Worm (Caenorhabditis elegans) whole organism, early embryonic: Measurements from ENCODE around the gene K04C2.7.

Source experiments
- B0310.2 ChIP-seq: sonication (generic microtip); optimal IDR thresholded peaks from 2 replicates; lab custom pipeline; 2016; ENCODE audit warnings: mild to moderate bottlenecking, missing genetic modification characterization, missing compliant biosample characterization
- ama-1 ChIP-seq: fragments of 150-350 bp; optimal IDR thresholded peaks from 2 replicates; lab custom pipeline; 2014
- ceh-13 ChIP-seq: fragments of 200-800 bp; sonication (Bioruptor generic); optimal IDR thresholded peaks from 2 replicates; lab custom pipeline; 2018; ENCODE audit warnings: mild to moderate bottlenecking, missing genetic modification characterization, missing compliant biosample characterization
- ets-7 ChIP-seq: sonication (generic microtip); optimal IDR thresholded peaks from 2 replicates; lab custom pipeline; 2016; ENCODE audit warnings: missing genotype, missing genetic modification characterization, missing compliant biosample characterization
- flt-1 ChIP-seq: fragments of 200-800 bp; sonication (Bioruptor generic); IDR thresholded peaks from 2 replicates; pipeline ENCODE4 v1.3.6; 2022; ENCODE audit warnings: missing genetic modification characterization, missing compliant biosample characterization
- hmg-4 ChIP-seq: fragments of 200-800 bp; sonication (Bioruptor generic); optimal IDR thresholded peaks from 2 replicates; lab custom pipeline; 2018; ENCODE audit warnings: mild to moderate bottlenecking, missing genetic modification characterization, missing compliant biosample characterization
- pes-1 ChIP-seq: fragments of 200-800 bp; sonication (Bioruptor generic); IDR thresholded peaks from 2 replicates; pipeline ENCODE4 v1.3.6; 2022; ENCODE audit warnings: missing genetic modification reagents, missing genetic modification characterization, missing compliant biosample characterization
- tbx-11 ChIP-seq: fragments of 200-800 bp; sonication (Bioruptor generic); IDR thresholded peaks from 2 replicates; pipeline ENCODE4 v1.3.6; 2022; ENCODE audit warnings: missing genetic modification characterization, missing compliant biosample characterization

DNA sequence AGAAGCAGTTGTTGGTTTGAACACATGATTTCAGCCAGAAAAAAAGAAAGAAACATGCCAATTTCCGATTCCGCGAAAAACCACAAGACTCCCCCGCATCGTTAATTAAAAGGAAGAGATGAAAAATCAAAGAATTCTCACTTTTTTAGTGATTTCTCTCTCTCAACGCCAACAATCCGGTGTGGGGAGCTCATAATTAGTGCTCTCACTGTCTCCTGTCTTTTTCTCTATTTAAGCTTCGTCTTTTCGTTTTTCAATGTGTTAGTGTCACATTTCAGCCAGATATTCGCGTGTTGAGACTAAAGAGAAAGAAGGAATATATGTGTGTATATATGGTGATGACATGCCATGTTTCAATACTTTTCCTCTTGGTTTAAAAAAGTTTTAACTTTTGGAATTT is 7.2 kb upstream of the K04C2.7 start:
- TF ChIP-seq B0310.2 (tag; lab: Kevin White, UChicago), result no peak
- TF ChIP-seq ama-1 (lab: Kevin White, UChicago), result no peak
- no peak for TF ChIP-seq flt-1 (GFP tag; lab: Robert Waterston, UW)
- no peak for TF ChIP-seq hmg-4
- TF ChIP-seq pes-1 (GFP tag; lab: Robert Waterston, UW), result no peak
- TF ChIP-seq tbx-11, result no peak
- no peak for TF ChIP-seq ceh-13 (GFP tag; lab: Kevin White, UChicago)
- TF ChIP-seq ets-7 (tag; lab: Kevin White, UChicago), result no peak
